Worm (Caenorhabditis elegans): ENCODE data around the gene T24H7.9.

DNA sequence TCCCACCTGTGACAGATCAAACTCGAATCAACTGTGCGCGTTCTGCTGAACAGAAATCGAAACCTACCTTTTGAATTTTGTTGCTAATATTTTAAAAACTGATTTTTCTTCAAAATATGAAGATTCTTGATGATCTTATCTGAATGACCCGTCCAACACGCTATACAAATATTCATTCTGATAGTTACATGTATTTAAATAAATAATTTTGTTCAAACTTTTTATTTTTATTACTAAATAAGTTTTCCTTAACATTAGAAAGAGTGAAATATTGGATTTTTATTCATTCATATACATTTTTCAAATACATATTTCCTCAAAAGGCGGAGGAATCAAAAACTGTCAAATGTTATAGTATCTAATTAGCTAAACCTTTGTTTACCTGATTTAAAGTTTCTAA, 32.7 kb upstream of the T24H7.9 start, which contains the start of gene F13H8.8:
- no peak for TF ChIP-seq nhr-76 (tag; optimal IDR thresholded peaks at IDR 0.05)
- TF ChIP-seq egl-27 (tag; optimal IDR thresholded peaks at IDR 0.05) = no peak
- TF ChIP-seq tbx-2 (tag; optimal IDR thresholded peaks at IDR 0.05) = no peak
- TF ChIP-seq lin-15B (tag; optimal IDR thresholded peaks at IDR 0.05) = no peak

Data from whole organism, L3 larva.